Fruit fly (Drosophila melanogaster) Kc167 (cell line): ENCODE measurements around the gene CG32237.

Source experiments
- Myc ChIP-seq: fragments of >200 bp; optimal IDR thresholded peaks from 2 replicates; lab custom pipeline; 2017; ENCODE audit warnings: missing external identifiers
- Sin3A ChIP-seq: fragments of >200 bp; optimal IDR thresholded peaks from 2 replicates; lab custom pipeline; 2018; ENCODE audit warnings: missing external identifiers
- h ChIP-seq: fragments of >200 bp; optimal IDR thresholded peaks from 3 replicates; lab custom pipeline; 2018; ENCODE audit warnings: missing external identifiers
- insv ChIP-seq: fragments of >200 bp; optimal IDR thresholded peaks from 3 replicates; lab custom pipeline; 2018; ENCODE audit warnings: missing external identifiers
- psq ChIP-seq: fragments of >200 bp; optimal IDR thresholded peaks from 2 replicates; lab custom pipeline; 2017; ENCODE audit warnings: missing external identifiers
- ttk ChIP-seq: sonication (Bioruptor generic); optimal IDR thresholded peaks from 2 replicates; lab custom pipeline; 2017; ENCODE audit warnings: missing external identifiers

dm6 chr3L:4898647-4899046 lies 46.4 kb upstream of the CG32237 start, which contains the start of gene hoka:
- TF ChIP-seq psq (no peak), h (lab: Kevin White, UChicago) (no peak), Myc (no peak), ttk (lab: Kevin White, UChicago) (no peak), insv (lab: Kevin White, UChicago) (no peak), Sin3A (lab: Kevin White, UChicago) (no peak)
